Fruit fly (Drosophila melanogaster) whole organism, embryonic: ENCODE results near the gene Rpn10.

Experiments used
- Aef1 ChIP-seq: fragments of 200-800 bp; sonication (Bioruptor generic); IDR thresholded peaks from 3 replicates; pipeline ENCODE4 v1.3.6; 2022; ENCODE audit warnings: missing biosample characterization, missing genetic modification characterization
- B-H1 ChIP-seq: fragments of 200-800 bp; sonication (Bioruptor generic); IDR thresholded peaks from 3 replicates; pipeline ENCODE4 v1.3.6; 2022; ENCODE audit warnings: missing biosample characterization, missing genetic modification characterization
- CG10274 ChIP-seq: fragments of 200-800 bp; sonication (Bioruptor generic); optimal IDR thresholded peaks from 3 replicates; lab custom pipeline; 2017; ENCODE audit warnings: missing biosample characterization, mild to moderate bottlenecking, missing genetic modification characterization
- CG11560 ChIP-seq: fragments of 200-800 bp; sonication (Bioruptor generic); IDR thresholded peaks from 3 replicates; pipeline ENCODE4 v1.3.6; 2022; ENCODE audit warnings: missing biosample characterization, missing genetic modification characterization
- CG14860 ChIP-seq: fragments of 200-800 bp; sonication (Bioruptor generic); IDR thresholded peaks from 3 replicates; pipeline ENCODE4 v1.3.6; 2022; ENCODE audit warnings: missing biosample characterization, missing genetic modification characterization; ENCODE audit not compliant: partially characterized antibody
- CG15696 ChIP-seq: fragments of 200-800 bp; sonication (Bioruptor generic); optimal IDR thresholded peaks from 2 replicates; lab custom pipeline; 2019; ENCODE audit warnings: missing biosample characterization, mild to moderate bottlenecking, missing genetic modification characterization, moderate library complexity
- CG2129 ChIP-seq: fragments of 200-800 bp; sonication (Bioruptor generic); IDR thresholded peaks from 2 replicates; pipeline ENCODE4 v1.3.6; 2022; ENCODE audit warnings: missing biosample characterization, missing genetic modification characterization; ENCODE audit not compliant: partially characterized antibody
- CG2202 ChIP-seq: fragments of 200-800 bp; sonication (Bioruptor generic); optimal IDR thresholded peaks from 2 replicates; lab custom pipeline; 2018; ENCODE audit warnings: missing biosample characterization, mild to moderate bottlenecking, missing genetic modification characterization
- CG30020 ChIP-seq: fragments of 200-800 bp; optimal IDR thresholded peaks from 2 replicates; lab custom pipeline; 2019; ENCODE audit warnings: missing biosample characterization, mild to moderate bottlenecking, missing genetic modification characterization, moderate library complexity
- CG30403 ChIP-seq: fragments of 200-800 bp; sonication (Bioruptor generic); optimal IDR thresholded peaks from 3 replicates; lab custom pipeline; 2016; ENCODE audit warnings: missing biosample characterization, missing genetic modification characterization
- CG34376 ChIP-seq: fragments of 200-800 bp; sonication (Bioruptor generic); optimal IDR thresholded peaks from 2 replicates; lab custom pipeline; 2018; ENCODE audit warnings: missing biosample characterization, mild to moderate bottlenecking, missing genetic modification characterization
- CG3995 ChIP-seq: fragments of 200-800 bp; sonication (Bioruptor generic); optimal IDR thresholded peaks from 3 replicates; lab custom pipeline; 2016; ENCODE audit warnings: missing biosample characterization, missing genetic modification characterization
- CG4617 ChIP-seq: fragments of 200-800 bp; sonication (Bioruptor generic); optimal IDR thresholded peaks from 3 replicates; lab custom pipeline; 2016; ENCODE audit warnings: missing biosample characterization, missing genetic modification characterization, borderline replicate concordance
- CG4854 ChIP-seq: fragments of 200-800 bp; sonication (Bioruptor generic); optimal IDR thresholded peaks from 2 replicates; lab custom pipeline; 2016; ENCODE audit warnings: missing biosample characterization, missing genetic modification characterization, inconsistent platforms
- CG6813 ChIP-seq: fragments of 200-800 bp; sonication (Bioruptor generic); optimal IDR thresholded peaks from 2 replicates; lab custom pipeline; 2017; ENCODE audit warnings: missing biosample characterization, missing genetic modification characterization, mild to moderate bottlenecking, moderate library complexity, missing genetic modification reagents
- CG7963 ChIP-seq: fragments of 200-800 bp; sonication (Bioruptor generic); IDR thresholded peaks from 3 replicates; pipeline ENCODE4 v1.3.6; 2022; ENCODE audit warnings: missing biosample characterization, missing genetic modification characterization; ENCODE audit not compliant: partially characterized antibody
- CG7987 ChIP-seq: fragments of 200-800 bp; sonication (Bioruptor generic); optimal IDR thresholded peaks from 2 replicates; lab custom pipeline; 2018; ENCODE audit warnings: missing biosample characterization, mild to moderate bottlenecking, missing genetic modification characterization, moderate library complexity
- CG8388 ChIP-seq: fragments of 200-800 bp; sonication (Bioruptor generic); optimal IDR thresholded peaks from 2 replicates; lab custom pipeline; 2019; ENCODE audit warnings: missing biosample characterization, mild to moderate bottlenecking, missing genetic modification characterization, moderate library complexity
- CG8765 ChIP-seq: fragments of 200-800 bp; sonication (Bioruptor generic); IDR thresholded peaks from 2 replicates; pipeline ENCODE4 v1.3.6; 2022; ENCODE audit warnings: missing biosample characterization, missing genetic modification characterization
- CG9437 ChIP-seq: fragments of 200-800 bp; sonication (Bioruptor generic); optimal IDR thresholded peaks from 2 replicates; lab custom pipeline; 2018; ENCODE audit warnings: missing biosample characterization, mild to moderate bottlenecking, missing genetic modification characterization
- CTCF ChIP-seq: fragments of 200-800 bp; sonication (Bioruptor generic); optimal IDR thresholded peaks from 2 replicates; lab custom pipeline; 2017; ENCODE audit warnings: missing biosample characterization, mild to moderate bottlenecking, missing genetic modification characterization, moderate library complexity
- CoRest ChIP-seq: fragments of 200-800 bp; sonication (Bioruptor generic); optimal IDR thresholded peaks from 3 replicates; lab custom pipeline; 2018; ENCODE audit warnings: missing biosample characterization, mild to moderate bottlenecking, missing genetic modification characterization, moderate library complexity
- Deaf1 ChIP-seq: fragments of 200-800 bp; optimal IDR thresholded peaks from 3 replicates; lab custom pipeline; 2019; ENCODE audit warnings: missing biosample characterization, mild to moderate bottlenecking, missing genetic modification characterization, moderate library complexity
- Ets65A ChIP-seq: fragments of 200-800 bp; sonication (Bioruptor generic); peaks from one replicate; lab custom pipeline; 2016; ENCODE audit warnings: missing biosample characterization, missing genetic modification characterization
- GATAe ChIP-seq: fragments of 200-800 bp; sonication (Bioruptor generic); conservative IDR thresholded peaks from 2 replicates; pipeline ENCODE4 v1.3.6; 2022; ENCODE audit warnings: missing biosample characterization, missing genetic modification characterization
- Hr78 ChIP-seq, 2 experiments: fragments of 200-800 bp in 1 of 2; fragments of >200 bp in 1 of 2; sonication (Bioruptor generic) in 1 of 2; optimal IDR thresholded peaks; 2 replicates each; lab custom pipeline; 2017 to 2019; ENCODE audit warnings: missing biosample characterization in 2 of 2, missing genetic modification characterization in 2 of 2, mild to moderate bottlenecking in 1 of 2, moderate library complexity in 1 of 2
- Jarid2 ChIP-seq: fragments of 200-800 bp; sonication (Bioruptor generic); optimal IDR thresholded peaks from 3 replicates; lab custom pipeline; 2017; ENCODE audit warnings: mild to moderate bottlenecking, missing biosample characterization, missing genetic modification reagents, missing genetic modification characterization
- MBD-R2 ChIP-seq: fragments of 200-800 bp; sonication (Bioruptor generic); IDR thresholded peaks from 2 replicates; pipeline ENCODE4 v1.3.6; 2022; ENCODE audit warnings: missing biosample characterization, missing genetic modification characterization
- NFAT ChIP-seq: fragments of 200-800 bp; sonication (Bioruptor generic); IDR thresholded peaks from 2 replicates; pipeline ENCODE4 v1.3.6; 2022; ENCODE audit warnings: missing biosample characterization, missing genetic modification characterization
- Poxn ChIP-seq: fragments of 200-800 bp; sonication (Bioruptor generic); IDR thresholded peaks from 2 replicates; pipeline ENCODE4 v1.3.6; 2022; ENCODE audit warnings: missing biosample characterization, missing genetic modification characterization
- Side ChIP-seq: fragments of 200-800 bp; sonication (Bioruptor generic); optimal IDR thresholded peaks from 2 replicates; lab custom pipeline; 2016; ENCODE audit warnings: missing biosample characterization, missing genetic modification characterization
- Trl ChIP-seq, 3 experiments: fragments of >200 bp in 2 of 3; fragments of 200-800 bp in 1 of 3; sonication (Bioruptor generic) in 1 of 3; optimal IDR thresholded peaks; 2 replicates in 1 of 3; 3 replicates in 2 of 3; lab custom pipeline; 2016 to 2017; ENCODE audit warnings: missing biosample characterization in 1 of 3, missing genetic modification characterization in 1 of 3
- ac ChIP-seq: fragments of 200-800 bp; sonication (Bioruptor generic); optimal IDR thresholded peaks from 3 replicates; lab custom pipeline; 2017; ENCODE audit warnings: missing biosample characterization, mild to moderate bottlenecking, missing genetic modification characterization
- bcd ChIP-seq: fragments of 200-800 bp; sonication (Bioruptor generic); optimal IDR thresholded peaks from 2 replicates; lab custom pipeline; 2017; ENCODE audit warnings: missing biosample characterization, mild to moderate bottlenecking, missing genetic modification characterization
- caup ChIP-seq: fragments of 200-800 bp; sonication (Bioruptor generic); optimal IDR thresholded peaks from 3 replicates; lab custom pipeline; 2017; ENCODE audit warnings: missing biosample characterization, mild to moderate bottlenecking, missing genetic modification characterization, moderate library complexity; ENCODE audit not compliant: severe bottlenecking
- hb ChIP-seq: fragments of 200-800 bp; sonication (Bioruptor generic); IDR thresholded peaks from 3 replicates; pipeline ENCODE4 v1.3.6; 2022; ENCODE audit warnings: missing biosample characterization, missing genetic modification characterization; ENCODE audit not compliant: partially characterized antibody
- inv ChIP-seq: fragments of 200-800 bp; sonication (Bioruptor generic); IDR thresholded peaks from 2 replicates; pipeline ENCODE4 v1.3.6; 2022; ENCODE audit warnings: missing biosample characterization, missing genetic modification characterization; ENCODE audit not compliant: partially characterized antibody
- lbe ChIP-seq: fragments of 200-800 bp; sonication (Bioruptor generic); optimal IDR thresholded peaks from 2 replicates; lab custom pipeline; 2016; ENCODE audit warnings: missing biosample characterization, mild to moderate bottlenecking, missing genetic modification characterization
- pfk ChIP-seq: fragments of 200-800 bp; sonication (Bioruptor generic); optimal IDR thresholded peaks from 2 replicates; lab custom pipeline; 2018; ENCODE audit warnings: missing biosample characterization, mild to moderate bottlenecking, missing genetic modification characterization, moderate library complexity
- pho ChIP-seq: fragments of 200-800 bp; sonication (Bioruptor generic); optimal IDR thresholded peaks from 2 replicates; lab custom pipeline; 2016; ENCODE audit warnings: missing biosample characterization, missing genetic modification characterization
- psq ChIP-seq: fragments of 200-800 bp; sonication (Bioruptor generic); optimal IDR thresholded peaks from 2 replicates; lab custom pipeline; 2017; ENCODE audit warnings: missing biosample characterization, missing genetic modification characterization
- ranshi ChIP-seq: fragments of 200-800 bp; sonication (Bioruptor generic); IDR thresholded peaks from 2 replicates; pipeline ENCODE4 v1.3.6; 2022; ENCODE audit warnings: missing biosample characterization, missing genetic modification characterization
- repo ChIP-seq: fragments of 200-800 bp; sonication (Bioruptor generic); optimal IDR thresholded peaks from 2 replicates; lab custom pipeline; 2016; ENCODE audit warnings: missing biosample characterization, missing genetic modification characterization
- sd ChIP-seq: fragments of 200-800 bp; sonication (Bioruptor generic); optimal IDR thresholded peaks from 3 replicates; lab custom pipeline; 2018; ENCODE audit warnings: missing biosample characterization, mild to moderate bottlenecking, missing genetic modification characterization, moderate library complexity
- sima ChIP-seq: fragments of 200-800 bp; sonication (Bioruptor generic); optimal IDR thresholded peaks from 2 replicates; lab custom pipeline; 2016; ENCODE audit warnings: missing biosample characterization, missing genetic modification characterization
- sisA ChIP-seq: fragments of 200-800 bp; sonication (Bioruptor generic); IDR thresholded peaks from 2 replicates; pipeline ENCODE4 v1.3.6; 2022; ENCODE audit warnings: missing biosample characterization, missing genetic modification characterization
- tap ChIP-seq: fragments of 200-800 bp; optimal IDR thresholded peaks from 3 replicates; lab custom pipeline; 2019; ENCODE audit warnings: missing biosample characterization, mild to moderate bottlenecking, missing genetic modification characterization, moderate library complexity
- yki ChIP-seq: fragments of >200 bp; optimal IDR thresholded peaks from 3 replicates; lab custom pipeline; 2018
- zfh2 ChIP-seq: fragments of 200-800 bp; sonication (Bioruptor generic); optimal IDR thresholded peaks from 2 replicates; lab custom pipeline; 2016; ENCODE audit warnings: missing biosample characterization, missing genetic modification characterization

Rpn10 gene

DNA sequence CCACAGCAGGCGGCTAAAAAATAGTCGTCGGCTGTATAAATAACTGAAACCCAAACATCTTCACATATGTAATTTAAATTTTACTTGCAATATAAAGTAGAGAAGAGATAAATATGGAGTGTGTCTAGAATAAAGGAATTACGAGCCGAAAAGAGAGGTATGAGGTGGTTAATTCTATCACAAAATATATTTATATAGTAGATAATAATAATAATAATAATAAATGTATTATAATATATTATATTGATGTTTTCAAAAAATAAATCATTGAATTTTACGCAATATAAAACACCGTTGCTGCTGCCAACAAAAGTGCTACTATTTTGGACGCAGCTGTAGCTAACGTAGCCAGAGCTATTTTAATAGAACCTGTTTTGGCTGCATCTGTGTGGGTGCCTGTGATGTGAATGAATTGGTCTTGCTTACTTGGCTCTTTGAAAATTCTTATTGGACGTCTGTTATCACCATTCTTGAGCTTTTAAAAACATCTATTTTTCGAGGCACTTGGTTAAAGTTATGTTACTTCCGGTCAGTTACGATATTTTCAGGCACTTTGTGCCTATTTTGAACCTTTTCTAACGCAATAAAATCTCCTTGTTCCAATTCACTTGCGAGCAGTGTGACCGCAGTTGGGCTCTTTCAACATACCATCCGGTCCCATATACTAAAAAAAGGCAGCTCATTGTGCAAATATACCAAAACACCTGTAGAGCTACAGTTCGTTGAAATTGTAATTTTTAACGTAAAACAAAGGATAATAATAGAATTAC, 39.8 kb upstream of the Rpn10 start, which contains the start of gene Hr78 (continued):
- TF ChIP-seq CG30403 (GFP tag; lab: Kevin White, UChicago) (peak; percentile 55), Deaf1 (tag; lab: Kevin White, UChicago) (peak; percentile 69), ac (peak; percentile 43), CG4617 (GFP tag; lab: Kevin White, UChicago) (peak; percentile 75), CG15696 (peak; percentile 62), CG2202 (tag; lab: Kevin White, UChicago) (peak; percentile 9), pfk (GFP tag; lab: Kevin White, UChicago) (no peak), yki (lab: Kevin White, UChicago) (no peak), B-H1 (GFP tag; lab: Robert Waterston, UW) (no peak; the same call in 2 of the 3 replicates), hb (no peak), CG11560 (tag; lab: Robert Waterston, UW) (no peak), CG7987 (GFP tag; lab: Kevin White, UChicago) (peak; percentile 52), repo (GFP tag; lab: Kevin White, UChicago) (no peak), Jarid2 (GFP tag; lab: Kevin White, UChicago) (peak; percentile 50), CG4854 (no peak), CG34376 (GFP tag; lab: Kevin White, UChicago) (peak; percentile 15), CG8765 (GFP tag; lab: Robert Waterston, UW) (no peak; the same call in 1 of the 2 replicates), sima (GFP tag; lab: Kevin White, UChicago) (no peak), NFAT (GFP tag; lab: Robert Waterston, UW) (no peak; the same call in 1 of the 2 replicates), CTCF (GFP tag; lab: Kevin White, UChicago) (no peak), Trl (optimal IDR thresholded peaks at IDR 0.05; lab: Kevin White, UChicago) (no peak), Trl (GFP tag; optimal IDR thresholded peaks at IDR 0.05; lab: Kevin White, UChicago) (no peak), tap (tag; lab: Kevin White, UChicago) (peak; percentile 69), ranshi (GFP tag; lab: Robert Waterston, UW) (peak; percentile 50), Aef1 (GFP tag; lab: Robert Waterston, UW) (peak; percentile 42; the same call in 1 of the 3 replicates), CG14860 (GFP tag; lab: Robert Waterston, UW) (no peak), Poxn (GFP tag; lab: Robert Waterston, UW) (no peak), sisA (GFP tag; lab: Robert Waterston, UW) (peak; percentile 31; the same call in 1 of the 2 replicates), CG30020 (tag; lab: Kevin White, UChicago) (peak; percentile 50), CG9437 (GFP tag; lab: Kevin White, UChicago) (peak; percentile 91), inv (GFP tag; lab: Robert Waterston, UW) (no peak), bcd (GFP tag; lab: Kevin White, UChicago) (peak; percentile 74), pho (GFP tag; lab: Kevin White, UChicago) (no peak), caup (GFP tag; lab: Kevin White, UChicago) (peak; percentile 86), GATAe (no peak), CG8388 (peak; percentile 99), Ets65A (GFP tag; lab: Kevin White, UChicago) (no peak), CG7963 (GFP tag; lab: Robert Waterston, UW) (no peak), MBD-R2 (GFP tag; lab: Robert Waterston, UW) (peak; percentile 43), CG10274 (GFP tag; lab: Kevin White, UChicago) (peak; percentile 22), CG6813 (GFP tag; lab: Kevin White, UChicago) (peak; percentile 85), zfh2 (GFP tag; lab: Kevin White, UChicago) (no peak), psq (GFP tag; lab: Kevin White, UChicago) (peak; percentile 32), Hr78 (GFP tag; optimal IDR thresholded peaks at IDR 0.05; lab: Kevin White, UChicago) (peak in 1 of 2 experiments; percentile 95), CG2129 (no peak), CoRest (tag; lab: Kevin White, UChicago) (peak; percentile 89), sd (tag; lab: Kevin White, UChicago) (peak; percentile 83), CG3995 (peak; percentile 70), Side (GFP tag; lab: Kevin White, UChicago) (peak; percentile 8), lbe (peak; percentile 67)
